Worm (Caenorhabditis elegans): Measurements from ENCODE around the gene F31E8.4.

ce11 chrII:6833781-6834339 is 33.9 kb upstream of the F31E8.4 start:
- TF ChIP-seq ztf-16 (tag; optimal IDR thresholded peaks at IDR 0.05) = no peak
- no peak for TF ChIP-seq dmd-4 (tag; optimal IDR thresholded peaks at IDR 0.05; ENCODE audit: borderline replicate concordance)
- peak; percentile 63 for TF ChIP-seq hlh-30 (tag; optimal IDR thresholded peaks at IDR 0.05; ENCODE audit: insufficient read depth)
- TF ChIP-seq tbx-2 (tag; optimal IDR thresholded peaks at IDR 0.05) = peak; percentile 1
- no peak for TF ChIP-seq sox-2 (GFP tag; IDR thresholded peaks at IDR 0.05)
- no peak for TF ChIP-seq fkh-6 (tag; optimal IDR thresholded peaks at IDR 0.05)
